Worm (Caenorhabditis elegans): ENCODE measurements around the gene vab-15.

- TF ChIP-seq him-1 (tag; optimal IDR thresholded peaks at IDR 0.05) (no peak), dao-5 (tag; optimal IDR thresholded peaks at IDR 0.05) (no peak)
These were observed 9.5 kb downstream of the vab-15 start, which contains the start of gene R07B1.11 for ce11 chrX:9856618-9857017.

All from whole organism, L4/young adult.